Worm (Caenorhabditis elegans) whole organism, young adult: ENCODE measurements around the gene bath-44.
"Not testable (repeated sequence)": the region's sequence is repeated elsewhere in the genome, so short reads cannot be mapped to it uniquely, and the experiment has no call there.

ENCODE experiments used
- K11D2.4 ChIP-seq: fragments of 200-800 bp; sonication (Bioruptor generic); IDR thresholded peaks from 2 replicates; pipeline ENCODE4 v1.3.6; 2022; ENCODE audit warnings: missing genetic modification reagents, missing genetic modification characterization, missing compliant biosample characterization
- Y53G8AR.9 ChIP-seq: fragments of 200-800 bp; sonication (Bioruptor generic); conservative IDR thresholded peaks from 2 replicates; pipeline ENCODE4 v1.3.6; 2022; ENCODE audit warnings: missing genetic modification reagents, missing genetic modification characterization, missing compliant biosample characterization
- Y79H2A.3 ChIP-seq: fragments of 200-800 bp; sonication (Bioruptor generic); conservative IDR thresholded peaks from 2 replicates; pipeline ENCODE4 v1.3.6; 2022; ENCODE audit warnings: missing genetic modification reagents, missing genetic modification characterization, missing compliant biosample characterization
- aptf-2 ChIP-seq: fragments of 200-800 bp; sonication (Bioruptor generic); conservative IDR thresholded peaks from 2 replicates; pipeline ENCODE4 v1.3.6; 2022; ENCODE audit warnings: missing genetic modification reagents, missing genetic modification characterization, missing compliant biosample characterization
- ceh-40 ChIP-seq: fragments of 200-800 bp; sonication (Bioruptor generic); IDR thresholded peaks from 2 replicates; pipeline ENCODE4 v1.3.6; 2022; ENCODE audit warnings: missing genetic modification characterization, missing compliant biosample characterization
- dox-1 ChIP-seq: fragments of 200-800 bp; sonication (Bioruptor generic); IDR thresholded peaks from 2 replicates; pipeline ENCODE4 v1.3.6; 2022; ENCODE audit warnings: missing genetic modification reagents, missing genetic modification characterization, missing compliant biosample characterization
- sea-2 ChIP-seq: fragments of 200-800 bp; sonication (Bioruptor generic); IDR thresholded peaks from 2 replicates; pipeline ENCODE4 v1.3.6; 2022; ENCODE audit warnings: missing genetic modification characterization, missing compliant biosample characterization
- ztf-25 ChIP-seq: fragments of 200-800 bp; sonication (Bioruptor generic); IDR thresholded peaks from 2 replicates; pipeline ENCODE4 v1.3.6; 2022; ENCODE audit warnings: missing genetic modification reagents, missing genetic modification characterization, missing compliant biosample characterization

bath-44 gene

DNA sequence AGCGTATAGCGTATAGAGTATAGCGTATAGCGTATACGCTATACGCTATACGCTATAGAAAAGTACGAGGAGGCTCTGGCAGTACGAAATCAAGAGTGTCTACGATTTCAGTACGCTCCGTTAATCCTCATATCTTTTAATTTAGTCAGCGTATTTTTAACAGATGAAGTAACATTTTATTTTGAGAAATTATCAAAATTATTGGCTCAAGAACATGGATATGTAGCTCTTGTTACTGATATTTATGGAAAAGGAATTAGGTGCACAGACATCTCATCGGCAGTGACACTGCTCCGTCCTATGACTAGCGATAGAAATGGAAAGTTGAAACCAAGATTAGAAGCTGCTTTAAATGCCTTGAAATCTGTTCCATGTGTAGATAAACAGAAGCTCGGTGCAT lies 40.2 kb downstream of the bath-44 start, which contains the start of gene K02A2.1:
Gene K02A2.1, plus strand, starts transcription at position 301 of the 400 bp plus-strand sequence.
- TF ChIP-seq sea-2 (GFP tag; lab: Robert Waterston, UW); Y53G8AR.9; ceh-40 (GFP tag; lab: Robert Waterston, UW): not testable (repeated sequence)

DNA sequence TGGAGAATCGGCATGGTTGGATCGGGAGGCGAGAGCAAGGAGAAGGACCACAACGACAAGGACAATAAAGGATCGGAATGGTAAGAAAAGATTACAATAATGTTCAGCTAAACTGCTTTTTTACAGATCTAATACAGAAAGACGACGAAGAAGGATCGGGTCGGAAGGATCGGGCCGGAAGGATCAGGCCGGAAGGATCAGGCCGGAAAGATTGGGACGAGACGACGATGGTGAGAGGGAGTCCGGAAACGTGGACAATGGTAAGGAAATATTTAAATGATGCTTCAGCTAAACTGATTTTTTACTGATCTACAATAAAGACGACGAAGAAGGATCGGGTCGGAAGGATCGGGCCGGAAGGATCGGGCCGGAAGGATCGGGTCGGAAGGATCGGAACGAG lies 51.9 kb downstream of the bath-44 start:
- TF ChIP-seq ztf-25 (GFP tag; lab: Robert Waterston, UW) (0 out of 2 replicates have a peak, but pooled peaks have one; percentile 3), dox-1 (GFP tag; lab: Robert Waterston, UW) (peak; percentile 51), K11D2.4 (GFP tag; lab: Robert Waterston, UW) (0 out of 2 replicates have a peak, but pooled peaks have one; percentile 10), Y79H2A.3 (GFP tag; lab: Robert Waterston, UW) (0 out of 2 replicates have a peak, but pooled peaks have one; percentile 43), aptf-2 (GFP tag; lab: Robert Waterston, UW) (0 out of 2 replicates have a peak, but pooled peaks have one; percentile 33)
